Worm (Caenorhabditis elegans) whole organism, young adult: ENCODE data around the gene sas-7.

ENCODE experiments used
- B0019.2 ChIP-seq: fragments of 200-800 bp; sonication (Bioruptor generic); conservative IDR thresholded peaks from 2 replicates; pipeline ENCODE4 v1.3.6; 2022; ENCODE audit warnings: missing genetic modification reagents, missing genetic modification characterization, missing compliant biosample characterization
- B0336.3 ChIP-seq: fragments of 200-800 bp; sonication (Bioruptor generic); IDR thresholded peaks from 2 replicates; pipeline ENCODE4 v1.3.6; 2022; ENCODE audit warnings: missing genetic modification characterization, missing compliant biosample characterization
- C06A6.2 ChIP-seq: fragments of 200-800 bp; sonication (Bioruptor generic); conservative IDR thresholded peaks from 2 replicates; pipeline ENCODE4 v1.3.6; 2022; ENCODE audit warnings: missing genetic modification characterization, missing compliant biosample characterization
- F22D6.2 ChIP-seq: sonication (generic microtip); optimal IDR thresholded peaks from 2 replicates; lab custom pipeline; 2016; ENCODE audit warnings: mild to moderate bottlenecking, missing genetic modification characterization, missing compliant biosample characterization
- F23B12.7 ChIP-seq: sonication (generic microtip); optimal IDR thresholded peaks from 2 replicates; lab custom pipeline; 2017; ENCODE audit warnings: missing genetic modification characterization, mild to moderate bottlenecking, missing compliant biosample characterization, antibody characterized with exemption, moderate library complexity; ENCODE audit not compliant: insufficient read depth
- K11D2.4 ChIP-seq: fragments of 200-800 bp; sonication (Bioruptor generic); IDR thresholded peaks from 2 replicates; pipeline ENCODE4 v1.3.6; 2022; ENCODE audit warnings: missing genetic modification reagents, missing genetic modification characterization, missing compliant biosample characterization
- K12H6.12 ChIP-seq: fragments of 200-800 bp; sonication (Bioruptor generic); optimal IDR thresholded peaks from 2 replicates; lab custom pipeline; 2018; ENCODE audit warnings: mild to moderate bottlenecking, missing genetic modification characterization, missing compliant biosample characterization
- Y56A3A.18 ChIP-seq: fragments of 200-800 bp; sonication (Bioruptor generic); IDR thresholded peaks from 2 replicates; pipeline ENCODE4 v1.3.6; 2022; ENCODE audit warnings: missing genetic modification reagents, missing genetic modification characterization, missing compliant biosample characterization
- Y95B8A.8 ChIP-seq: fragments of 200-800 bp; sonication (Bioruptor generic); IDR thresholded peaks from 2 replicates; pipeline ENCODE4 v1.3.6; 2022; ENCODE audit warnings: missing genetic modification reagents, missing genetic modification characterization, missing compliant biosample characterization
- atf-7 ChIP-seq: sonication (generic microtip); optimal IDR thresholded peaks from 2 replicates; lab custom pipeline; 2017; ENCODE audit warnings: mild to moderate bottlenecking, missing genetic modification characterization, missing compliant biosample characterization
- cebp-1 ChIP-seq, 2 experiments: fragments of 200-800 bp in 1 of 2; sonication (Bioruptor generic) in 1 of 2; sonication (generic microtip) in 1 of 2; IDR thresholded peaks in 1 of 2; optimal IDR thresholded peaks in 1 of 2; 2 replicates each; pipeline versions ENCODE4 v1.3.6 to Lab custom; 2017 to 2022; ENCODE audit warnings: missing compliant biosample characterization in 2 of 2, missing genetic modification characterization in 2 of 2, mild to moderate bottlenecking in 1 of 2, missing genetic modification reagents in 1 of 2, moderate library complexity in 1 of 2
- ceh-100 ChIP-seq: fragments of 200-800 bp; sonication (Bioruptor generic); IDR thresholded peaks from 2 replicates; pipeline ENCODE4 v1.3.6; 2022; ENCODE audit warnings: missing genetic modification reagents, missing genetic modification characterization, missing compliant biosample characterization
- ceh-58 ChIP-seq: fragments of 200-800 bp; sonication (Bioruptor generic); IDR thresholded peaks from 2 replicates; pipeline ENCODE4 v1.3.6; 2022; ENCODE audit warnings: missing genetic modification characterization, missing compliant biosample characterization
- ceh-79 ChIP-seq: sonication (generic microtip); optimal IDR thresholded peaks from 2 replicates; lab custom pipeline; 2017; ENCODE audit warnings: mild to moderate bottlenecking, missing genetic modification characterization, missing compliant biosample characterization
- ceh-91 ChIP-seq: fragments of 200-800 bp; sonication (Bioruptor generic); IDR thresholded peaks from 2 replicates; pipeline ENCODE4 v1.3.6; 2022; ENCODE audit warnings: missing genetic modification reagents, missing genetic modification characterization, missing compliant biosample characterization
- chd-7 ChIP-seq: sonication (generic microtip); optimal IDR thresholded peaks from 2 replicates; lab custom pipeline; 2016; ENCODE audit warnings: mild to moderate bottlenecking, missing genetic modification characterization, moderate library complexity, missing compliant biosample characterization
- efl-1 ChIP-seq: fragments of 150-350 bp; optimal IDR thresholded peaks from 2 replicates; lab custom pipeline; 2014; ENCODE audit warnings: missing biosample characterization, missing genetic modification reagents, missing genetic modification characterization
- egl-44 ChIP-seq: fragments of 200-800 bp; sonication (Bioruptor generic); IDR thresholded peaks from 2 replicates; pipeline ENCODE4 v1.3.6; 2022; ENCODE audit warnings: missing genetic modification reagents, missing genetic modification characterization, missing compliant biosample characterization
- egrh-3 ChIP-seq: fragments of 200-800 bp; sonication (Bioruptor generic); IDR thresholded peaks from 2 replicates; pipeline ENCODE4 v1.3.6; 2022; ENCODE audit warnings: missing genetic modification reagents, missing genetic modification characterization, missing compliant biosample characterization
- hlh-26 ChIP-seq: fragments of 200-800 bp; sonication (Bioruptor generic); conservative IDR thresholded peaks from 2 replicates; pipeline ENCODE4 v1.3.6; 2022; ENCODE audit warnings: missing genetic modification reagents, missing genetic modification characterization, missing compliant biosample characterization
- hmg-1.2 ChIP-seq: fragments of 200-800 bp; sonication (Bioruptor generic); IDR thresholded peaks from 2 replicates; pipeline ENCODE4 v1.3.6; 2022; ENCODE audit warnings: missing genetic modification reagents, missing genetic modification characterization, missing compliant biosample characterization
- hmg-20 ChIP-seq: fragments of 200-800 bp; sonication (Bioruptor generic); IDR thresholded peaks from 2 replicates; pipeline ENCODE4 v1.3.6; 2022; ENCODE audit warnings: missing genetic modification reagents, missing genetic modification characterization, missing compliant biosample characterization
- hsf-1 ChIP-seq: fragments of 200-800 bp; sonication (Bioruptor generic); IDR thresholded peaks from 2 replicates; pipeline ENCODE4 v1.3.6; 2022; ENCODE audit warnings: missing genetic modification reagents, missing genetic modification characterization, missing compliant biosample characterization
- lag-1 ChIP-seq: fragments of 200-800 bp; sonication (Bioruptor generic); IDR thresholded peaks from 2 replicates; pipeline ENCODE4 v1.3.6; 2022; ENCODE audit warnings: missing genetic modification reagents, missing genetic modification characterization, missing compliant biosample characterization
- lin-26 ChIP-seq: fragments of 200-800 bp; sonication (Bioruptor generic); IDR thresholded peaks from 2 replicates; pipeline ENCODE4 v1.3.6; 2022; ENCODE audit warnings: missing genetic modification reagents, missing genetic modification characterization, missing compliant biosample characterization
- madf-3 ChIP-seq: fragments of 200-800 bp; sonication (Bioruptor generic); IDR thresholded peaks from 2 replicates; pipeline ENCODE4 v1.3.6; 2022; ENCODE audit warnings: missing genetic modification reagents, missing genetic modification characterization, missing compliant biosample characterization
- madf-6 ChIP-seq: fragments of 200-800 bp; sonication (Bioruptor generic); IDR thresholded peaks from 2 replicates; pipeline ENCODE4 v1.3.6; 2022; ENCODE audit warnings: missing genetic modification reagents, missing genetic modification characterization, missing compliant biosample characterization
- mcd-1 ChIP-seq: fragments of 200-800 bp; sonication (Bioruptor generic); IDR thresholded peaks from 2 replicates; pipeline ENCODE4 v1.3.6; 2022; ENCODE audit warnings: missing genetic modification reagents, missing genetic modification characterization, missing compliant biosample characterization
- nfya-1 ChIP-seq: sonication (generic microtip); optimal IDR thresholded peaks from 2 replicates; lab custom pipeline; 2017; ENCODE audit warnings: antibody characterized with exemption, missing compliant biosample characterization, missing genetic modification characterization, borderline replicate concordance; ENCODE audit not compliant: insufficient read depth
- nfyb-1 ChIP-seq: fragments of 200-800 bp; sonication (Bioruptor generic); IDR thresholded peaks from 2 replicates; pipeline ENCODE4 v1.3.6; 2022; ENCODE audit warnings: missing genetic modification reagents, missing genetic modification characterization, missing compliant biosample characterization
- nhr-120 ChIP-seq: fragments of 200-800 bp; sonication (Bioruptor generic); IDR thresholded peaks from 2 replicates; pipeline ENCODE4 v1.3.6; 2022; ENCODE audit warnings: missing genetic modification characterization, missing compliant biosample characterization
- nhr-27 ChIP-seq: fragments of 200-800 bp; sonication (Bioruptor generic); optimal IDR thresholded peaks from 2 replicates; lab custom pipeline; 2018; ENCODE audit warnings: mild to moderate bottlenecking, missing genetic modification characterization, moderate library complexity, missing compliant biosample characterization
- nhr-80 ChIP-seq: sonication (generic microtip); optimal IDR thresholded peaks from 2 replicates; lab custom pipeline; 2016; ENCODE audit warnings: missing genetic modification characterization, missing compliant biosample characterization
- pbrm-1 ChIP-seq: fragments of 200-800 bp; sonication (Bioruptor generic); IDR thresholded peaks from 2 replicates; pipeline ENCODE4 v1.3.6; 2022; ENCODE audit warnings: missing genetic modification reagents, missing genetic modification characterization, missing compliant biosample characterization
- sea-2 ChIP-seq: fragments of 200-800 bp; sonication (Bioruptor generic); IDR thresholded peaks from 2 replicates; pipeline ENCODE4 v1.3.6; 2022; ENCODE audit warnings: missing genetic modification characterization, missing compliant biosample characterization
- snpc-1.1 ChIP-seq: sonication (generic microtip); optimal IDR thresholded peaks from 2 replicates; lab custom pipeline; 2017; ENCODE audit warnings: missing genetic modification characterization, mild to moderate bottlenecking, missing compliant biosample characterization, antibody characterized with exemption, moderate library complexity, missing genotype, missing genetic modification reagents; ENCODE audit not compliant: insufficient read depth
- snpc-4 ChIP-seq, 5 experiments: fragments of 150-350 bp in 1 of 5; sonication (generic microtip) in 4 of 5; optimal IDR thresholded peaks; 2 replicates each; lab custom pipeline; 2014 to 2018; ENCODE audit warnings: missing genetic modification characterization in 5 of 5, missing biosample characterization in 3 of 5, antibody characterized with exemption in 2 of 5, mild to moderate bottlenecking in 2 of 5, missing compliant biosample characterization in 2 of 5, missing genotype in 2 of 5, moderate library complexity in 2 of 5, missing genetic modification reagents in 1 of 5
- somi-1 ChIP-seq: fragments of 200-800 bp; sonication (Bioruptor generic); optimal IDR thresholded peaks from 2 replicates; lab custom pipeline; 2018; ENCODE audit warnings: mild to moderate bottlenecking, missing genetic modification characterization, missing compliant biosample characterization
- unc-62 ChIP-seq: fragments of 150-350 bp; optimal IDR thresholded peaks from 2 replicates; lab custom pipeline; 2014; ENCODE audit warnings: missing biosample characterization, missing genetic modification reagents, missing genetic modification characterization
- xnd-1 ChIP-seq: sonication (generic microtip); optimal IDR thresholded peaks from 2 replicates; lab custom pipeline; 2016; ENCODE audit warnings: missing genotype, missing genetic modification reagents, missing genetic modification characterization, missing compliant biosample characterization
- zfh-2 ChIP-seq: fragments of 200-800 bp; sonication (Bioruptor generic); conservative IDR thresholded peaks from 2 replicates; pipeline ENCODE4 v1.3.6; 2022; ENCODE audit warnings: missing genetic modification reagents, missing genetic modification characterization, missing compliant biosample characterization
- ztf-28 ChIP-seq: fragments of 200-800 bp; sonication (Bioruptor generic); IDR thresholded peaks from 2 replicates; pipeline ENCODE4 v1.3.6; 2022; ENCODE audit warnings: missing genetic modification reagents, missing genetic modification characterization, missing compliant biosample characterization

sas-7 gene

ce11 chrIII:10320228-10320705 lies 552 bp upstream of the sas-7 start (continued):
- TF ChIP-seq ztf-28 (GFP tag; lab: Robert Waterston, UW) (peak; percentile 60; the same call in 1 of the 2 replicates), xnd-1 (tag; lab: Kevin White, UChicago) (peak; percentile 44), B0019.2 (GFP tag; lab: Robert Waterston, UW) (peak; percentile 38), lin-26 (0 out of 2 replicates have a peak, but pooled peaks have one; percentile 25), mcd-1 (GFP tag; lab: Robert Waterston, UW) (peak; percentile 76), hsf-1 (GFP tag; lab: Robert Waterston, UW) (peak; percentile 67), ceh-100 (GFP tag; lab: Robert Waterston, UW) (peak; percentile 88), egl-44 (GFP tag; lab: Robert Waterston, UW) (0 out of 2 replicates have a peak, but pooled peaks have one; percentile 12), madf-3 (0 out of 2 replicates have a peak, but pooled peaks have one; percentile 10), Y95B8A.8 (GFP tag; lab: Robert Waterston, UW) (peak; percentile 69; the same call in 1 of the 2 replicates)

- TF ChIP-seq F23B12.7 (tag; lab: Kevin White, UChicago) (no peak), nhr-120 (GFP tag; lab: Robert Waterston, UW) (no peak), ceh-58 (no peak), snpc-4 (GFP tag; optimal IDR thresholded peaks at IDR 0.05; lab: Kevin White, UChicago) (no peak), snpc-4 (tag; optimal IDR thresholded peaks at IDR 0.05; lab: Kevin White, UChicago) (no peak), sea-2 (no peak), zfh-2 (peak; percentile 83), nhr-27 (tag; lab: Kevin White, UChicago) (no peak), hmg-20 (GFP tag; lab: Robert Waterston, UW) (no peak), K12H6.12 (no peak), C06A6.2 (GFP tag; lab: Robert Waterston, UW) (no peak), egrh-3 (GFP tag; lab: Robert Waterston, UW) (peak; percentile 26; the same call in 1 of the 2 replicates), ceh-91 (no peak), nfya-1 (tag; lab: Kevin White, UChicago) (no peak), pbrm-1 (GFP tag; lab: Robert Waterston, UW) (no peak), madf-3 (no peak), lag-1 (GFP tag; lab: Robert Waterston, UW) (no peak), snpc-1.1 (tag; lab: Kevin White, UChicago) (no peak), K11D2.4 (GFP tag; lab: Robert Waterston, UW) (no peak), F22D6.2 (tag; lab: Kevin White, UChicago) (no peak), nfyb-1 (GFP tag; lab: Robert Waterston, UW) (0 out of 2 replicates have a peak, but pooled peaks have one; percentile 20), B0336.3 (no peak), atf-7 (tag; lab: Kevin White, UChicago) (no peak)
Measured at ce11 chrIII:10326327-10326726, 5.5 kb downstream of the sas-7 start.

DNA sequence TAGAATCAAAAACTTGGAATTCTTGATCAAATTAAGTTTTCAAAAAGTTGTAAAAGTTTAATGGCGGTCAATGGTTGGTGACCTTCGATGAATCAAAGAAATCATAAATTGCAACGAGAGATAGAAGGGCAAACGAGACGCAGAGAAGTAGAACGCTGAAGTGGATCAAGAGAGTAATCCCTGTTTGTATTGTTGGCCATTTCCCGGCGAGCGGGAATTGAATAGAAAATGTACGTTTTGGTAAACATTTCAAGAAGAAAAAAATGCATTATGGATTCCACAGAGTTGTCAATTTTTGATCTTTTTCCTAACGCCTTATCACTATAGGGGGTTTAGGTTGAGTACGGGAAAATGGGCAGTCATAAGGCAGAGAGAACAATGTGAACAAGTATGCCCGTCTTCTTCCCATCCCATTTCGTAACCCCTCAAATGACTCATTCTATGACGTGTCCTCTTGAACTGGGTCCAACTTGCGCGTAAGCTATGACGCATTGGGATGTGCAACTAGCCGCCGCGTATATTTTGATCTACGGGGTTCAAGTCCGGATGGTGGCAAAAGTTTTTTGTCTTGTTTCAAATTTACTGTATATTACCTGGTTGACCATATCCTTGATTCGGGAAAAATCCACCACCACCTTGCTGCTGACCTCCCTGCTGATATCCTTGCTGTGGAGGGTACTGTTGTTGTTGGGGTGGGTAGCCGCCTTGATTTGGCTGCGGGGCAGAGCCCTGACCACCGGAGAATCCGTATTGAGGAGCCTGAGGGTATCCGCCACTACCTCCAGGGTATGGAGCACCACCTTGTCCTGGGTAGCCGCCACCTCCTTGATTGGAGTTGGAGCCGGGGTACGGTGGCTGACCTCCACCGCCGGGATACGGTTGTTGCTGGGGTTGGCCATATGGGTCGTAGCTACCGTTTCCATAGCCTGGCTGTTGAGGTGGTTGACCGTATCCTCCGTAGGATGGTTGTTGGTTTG lies 8.0 kb downstream of the sas-7 start:
- no peak for TF ChIP-seq Y56A3A.18 (GFP tag; lab: Robert Waterston, UW)
- no peak for TF ChIP-seq unc-62 (GFP tag; lab: Kevin White, UChicago)
- no peak for TF ChIP-seq ceh-91
- no peak for TF ChIP-seq hmg-1.2 (GFP tag; lab: Robert Waterston, UW)
- no peak for TF ChIP-seq hlh-26 (GFP tag; lab: Robert Waterston, UW)
- peak; percentile 51 for TF ChIP-seq efl-1 (GFP tag; lab: Kevin White, UChicago)
- peak; percentile 43 for TF ChIP-seq madf-6 (GFP tag; lab: Robert Waterston, UW)
- TF ChIP-seq chd-7 (tag; lab: Kevin White, UChicago) = peak; percentile 16
- TF ChIP-seq ceh-79 (tag; lab: Kevin White, UChicago) = no peak
- no peak for TF ChIP-seq snpc-4 (GFP tag; optimal IDR thresholded peaks at IDR 0.05; lab: Kevin White, UChicago)
- TF ChIP-seq snpc-4 (tag; optimal IDR thresholded peaks at IDR 0.05; lab: Kevin White, UChicago) = no peak
- 0 out of 2 replicates have a peak, but pooled peaks have one; percentile 11 for TF ChIP-seq cebp-1 (GFP tag; IDR thresholded peaks at IDR 0.05; lab: Robert Waterston, UW)
- TF ChIP-seq cebp-1 (tag; optimal IDR thresholded peaks at IDR 0.05; lab: Kevin White, UChicago) = peak; percentile 77
- no peak for TF ChIP-seq nhr-120 (GFP tag; lab: Robert Waterston, UW)
- TF ChIP-seq somi-1 (GFP tag; lab: Kevin White, UChicago) = no peak
- peak; percentile 8 for TF ChIP-seq nhr-80
- TF ChIP-seq xnd-1 (tag; lab: Kevin White, UChicago) = no peak
